Worm (Caenorhabditis elegans): Measurements from ENCODE around the gene CD4.11.

DNA sequence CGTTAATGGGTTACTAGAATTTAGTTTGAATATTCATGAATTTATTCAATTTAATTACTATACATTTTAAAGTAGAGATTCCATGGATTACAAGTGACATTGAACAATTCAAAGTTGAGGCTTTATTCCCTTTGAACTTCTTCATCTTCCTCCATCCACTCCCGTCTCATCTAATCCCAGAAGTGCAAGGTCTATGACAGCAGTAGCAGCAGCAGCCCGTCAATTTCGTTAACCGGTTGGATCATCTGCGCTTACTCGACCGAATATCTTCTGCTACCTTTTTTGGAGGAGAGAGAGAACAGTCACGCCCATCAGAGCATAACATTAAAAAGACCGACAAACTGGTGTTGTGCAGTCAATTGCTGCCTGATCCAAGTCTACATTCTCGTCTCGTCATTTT is 32.4 kb downstream of the CD4.11 start, which contains the start of gene M03E7.2:
- TF ChIP-seq cog-1 (tag; optimal IDR thresholded peaks at IDR 0.05) (no peak), klf-2 (GFP tag; conservative IDR thresholded peaks at IDR 0.05) (no peak), med-1 (GFP tag; optimal IDR thresholded peaks at IDR 0.05; ENCODE audit: insufficient read depth) (no peak), ztf-29 (GFP tag; IDR thresholded peaks at IDR 0.05) (no peak), ztf-23 (GFP tag; IDR thresholded peaks at IDR 0.05) (no peak), ref-1 (GFP tag; conservative IDR thresholded peaks at IDR 0.05) (no peak), flt-1 (GFP tag; IDR thresholded peaks at IDR 0.05) (no peak), tab-1 (GFP tag; IDR thresholded peaks at IDR 0.05) (no peak)
